Fruit fly (Drosophila melanogaster): Measurements from ENCODE around the gene CG13458.

CG13458 gene

DNA sequence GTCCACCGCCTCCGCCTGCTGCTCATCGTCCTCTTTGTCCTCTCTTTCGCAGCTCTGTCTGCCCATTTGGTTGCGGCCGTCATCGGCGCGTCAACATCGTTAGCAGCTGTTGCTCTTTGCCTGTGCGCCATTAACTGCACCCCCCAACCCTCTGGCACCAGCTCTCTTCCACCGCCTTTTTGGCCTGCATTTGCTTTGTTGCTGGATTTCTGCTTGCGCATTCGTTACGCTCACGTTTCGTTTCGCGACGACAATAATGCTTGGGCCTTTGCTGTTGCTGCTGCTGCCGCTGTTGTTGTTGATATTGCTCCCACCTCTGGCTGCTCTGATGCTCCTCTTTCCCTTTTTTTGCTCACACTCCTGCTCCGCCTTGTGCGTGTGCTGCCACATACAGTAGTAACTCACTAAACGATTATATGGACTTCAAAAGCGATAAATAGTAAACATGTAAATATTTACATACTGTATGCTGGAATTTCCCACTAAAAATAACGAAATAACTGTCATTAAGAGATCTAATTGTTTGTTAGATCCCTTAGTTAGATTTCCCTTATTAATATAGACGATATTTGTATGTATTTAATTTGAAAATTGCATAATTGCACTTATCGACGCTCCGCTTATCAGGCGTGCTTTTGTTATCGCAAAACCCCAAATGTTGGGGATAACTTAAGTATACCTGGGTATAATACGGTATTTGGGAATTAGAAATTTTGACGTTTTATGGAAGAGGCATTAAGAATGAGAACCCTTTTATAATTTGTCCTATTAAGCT is 11.5 kb upstream of the CG13458 start (continued):
- TF ChIP-seq prd (optimal IDR thresholded peaks at IDR 0.05) (no peak), prd (GFP tag; IDR thresholded peaks at IDR 0.05) (no peak; the same call in 2 of the 3 replicates), gt (GFP tag; IDR thresholded peaks at IDR 0.05) (no peak), CG10979 (tag; optimal IDR thresholded peaks at IDR 0.05) (no peak), Abd-B (GFP tag; optimal IDR thresholded peaks at IDR 0.05) (no peak), ATbp (GFP tag; optimal IDR thresholded peaks at IDR 0.05) (no peak), gsb (GFP tag; IDR thresholded peaks at IDR 0.05) (no peak), CG2199 (GFP tag; IDR thresholded peaks at IDR 0.05) (0 out of 3 replicates have a peak, but pooled peaks have one; percentile 47), CG6854 (GFP tag; optimal IDR thresholded peaks at IDR 0.05) (peak; percentile 46), sr (GFP tag; IDR thresholded peaks at IDR 0.05) (0 out of 3 replicates have a peak, but pooled peaks have one; percentile 3), unpg (GFP tag; optimal IDR thresholded peaks at IDR 0.05) (no peak), tgo (GFP tag; IDR thresholded peaks at IDR 0.05) (no peak), bbx (GFP tag; IDR thresholded peaks at IDR 0.05; ENCODE audit: partially characterized antibody) (peak; percentile 45; the same call in 1 of the 2 replicates), nmo (GFP tag; optimal IDR thresholded peaks at IDR 0.05) (peak; percentile 4), az2 (GFP tag; optimal IDR thresholded peaks at IDR 0.05) (no peak), CG10565 (GFP tag; optimal IDR thresholded peaks at IDR 0.05) (no peak), aop (GFP tag; IDR thresholded peaks at IDR 0.05) (no peak), eyg (GFP tag; optimal IDR thresholded peaks at IDR 0.05) (peak; percentile 10), CG4404 (GFP tag; IDR thresholded peaks at IDR 0.05) (no peak), CG8388 (GFP tag; optimal IDR thresholded peaks at IDR 0.05) (no peak), Sox102F (GFP tag; optimal IDR thresholded peaks at IDR 0.05) (peak; percentile 20), Bgb (GFP tag; IDR thresholded peaks at IDR 0.05; ENCODE audit: partially characterized antibody) (no peak), Ets65A (GFP tag) (peak; percentile 74), danr (GFP tag; IDR thresholded peaks at IDR 0.05) (no peak), vvl (GFP tag; IDR thresholded peaks at IDR 0.05) (0 out of 2 replicates have a peak, but pooled peaks have one; percentile 6), CG2875 (GFP tag; optimal IDR thresholded peaks at IDR 0.05) (no peak), CG10543 (GFP tag; optimal IDR thresholded peaks at IDR 0.05) (peak; percentile 2), Ssrp (tag; optimal IDR thresholded peaks at IDR 0.05) (no peak), CG3995 (GFP tag; optimal IDR thresholded peaks at IDR 0.05) (no peak), CG7963 (GFP tag; IDR thresholded peaks at IDR 0.05; ENCODE audit: partially characterized antibody) (no peak), CG18011 (GFP tag; optimal IDR thresholded peaks at IDR 0.05) (no peak), CG10147 (GFP tag; optimal IDR thresholded peaks at IDR 0.05) (no peak), zen (tag; optimal IDR thresholded peaks at IDR 0.05) (peak; percentile 8), CG2712 (tag; optimal IDR thresholded peaks at IDR 0.05) (peak; percentile 5), abd-A (tag; optimal IDR thresholded peaks at IDR 0.05) (peak; percentile 59), HHEX (GFP tag; optimal IDR thresholded peaks at IDR 0.05) (no peak), ro (GFP tag; IDR thresholded peaks at IDR 0.05) (no peak), CG2129 (GFP tag; IDR thresholded peaks at IDR 0.05; ENCODE audit: partially characterized antibody) (no peak), CG11504 (tag; optimal IDR thresholded peaks at IDR 0.05) (peak; percentile 23), D (optimal IDR thresholded peaks at IDR 0.05) (no peak), D (GFP tag; optimal IDR thresholded peaks at IDR 0.05) (no peak), CG11560 (tag; IDR thresholded peaks at IDR 0.05) (no peak), Med (GFP tag) (peak; percentile 54), CG34376 (GFP tag; optimal IDR thresholded peaks at IDR 0.05) (no peak), CG5180 (GFP tag; optimal IDR thresholded peaks at IDR 0.05) (no peak), sug (tag; optimal IDR thresholded peaks at IDR 0.05) (no peak), lbe (GFP tag; optimal IDR thresholded peaks at IDR 0.05) (peak; percentile 42), Trl (optimal IDR thresholded peaks at IDR 0.05) (peak; percentile 14 to 38), Trl (GFP tag; optimal IDR thresholded peaks at IDR 0.05) (no peak)

Data from whole organism, embryonic.